Worm (Caenorhabditis elegans) whole organism, late embryonic: Measurements from ENCODE around the gene pyp-1.

Experiments used
- ceh-2 ChIP-seq: sonication (generic microtip); optimal IDR thresholded peaks from 2 replicates; lab custom pipeline; 2016; ENCODE audit warnings: missing genotype, missing genetic modification characterization, missing compliant biosample characterization
- ceh-9 ChIP-seq: sonication (generic microtip); optimal IDR thresholded peaks from 2 replicates; lab custom pipeline; 2016; ENCODE audit warnings: mild to moderate bottlenecking, missing genetic modification characterization, inconsistent platforms, missing compliant biosample characterization
- nfya-1 ChIP-seq: sonication (generic microtip); optimal IDR thresholded peaks from 2 replicates; lab custom pipeline; 2017; ENCODE audit warnings: missing genetic modification characterization, mild to moderate bottlenecking, missing compliant biosample characterization, antibody characterized with exemption, moderate library complexity
- pag-3 ChIP-seq: sonication (generic microtip); optimal IDR thresholded peaks from 2 replicates; lab custom pipeline; 2016; ENCODE audit warnings: missing compliant biosample characterization, missing genetic modification characterization, borderline replicate concordance
- ref-2 ChIP-seq: sonication (generic microtip); optimal IDR thresholded peaks from 2 replicates; lab custom pipeline; 2016; ENCODE audit warnings: missing genetic modification characterization, missing compliant biosample characterization
- tbx-2 ChIP-seq: sonication (generic microtip); optimal IDR thresholded peaks from 2 replicates; lab custom pipeline; 2016; ENCODE audit warnings: missing genetic modification characterization, missing compliant biosample characterization
- unc-55 ChIP-seq: sonication (generic microtip); optimal IDR thresholded peaks from 2 replicates; lab custom pipeline; 2017; ENCODE audit warnings: missing biosample characterization, missing genetic modification reagents, missing genetic modification characterization

DNA sequence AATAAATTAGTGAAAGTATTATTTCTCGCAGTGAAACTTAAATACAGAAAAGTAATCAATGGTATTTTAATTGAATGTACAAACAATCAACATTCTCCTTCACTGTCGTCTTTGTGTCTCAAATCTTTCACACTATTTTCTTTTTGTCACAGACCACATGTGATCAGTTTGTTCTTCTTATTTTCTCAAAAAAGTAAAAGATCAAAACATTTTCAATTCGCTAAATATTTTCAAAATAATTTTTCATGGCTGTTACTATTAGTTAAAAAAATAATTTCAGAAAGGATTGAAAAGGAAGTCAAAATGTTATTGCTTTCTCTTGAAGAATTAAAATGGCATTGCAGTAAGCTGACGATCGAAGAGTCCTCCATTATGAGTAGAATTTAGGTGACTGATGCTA is 42.1 kb upstream of the pyp-1 start, which contains the start of gene dhs-31:
- TF ChIP-seq ref-2 (tag; lab: Kevin White, UChicago) (no peak), ceh-9 (tag; lab: Kevin White, UChicago) (no peak), ceh-2 (tag; lab: Kevin White, UChicago) (no peak), nfya-1 (tag; lab: Kevin White, UChicago) (no peak), pag-3 (tag; lab: Kevin White, UChicago) (no peak), tbx-2 (no peak), unc-55 (GFP tag; lab: Kevin White, UChicago) (no peak)
